Fruit fly (Drosophila melanogaster): Measurements from ENCODE around the gene Reph.

The Reph gene

dm6 chr2L:3771109-3772067 lies 32.0 kb upstream of the Reph start, which contains the start of gene bowl:
Gene bowl (plus strand): TSS chr2L:3771700.
- peak; percentile 83 for TF ChIP-seq CG11617 (GFP tag; optimal IDR thresholded peaks at IDR 0.05)
- peak; percentile 94 for TF ChIP-seq CG33017 (tag; optimal IDR thresholded peaks at IDR 0.05)
- TF ChIP-seq kay (GFP tag; ENCODE audit: borderline replicate concordance) = no peak
- TF ChIP-seq Hr96 (GFP tag; optimal IDR thresholded peaks at IDR 0.05) = peak; percentile 73
- TF ChIP-seq pad (GFP tag; optimal IDR thresholded peaks at IDR 0.05) = peak; percentile 35
- TF ChIP-seq Mnt (GFP tag; optimal IDR thresholded peaks at IDR 0.05) = peak; percentile 61
- TF ChIP-seq toe (GFP tag; optimal IDR thresholded peaks at IDR 0.05) = peak; percentile 66
- TF ChIP-seq CG5204 (GFP tag; optimal IDR thresholded peaks at IDR 0.05) = peak; percentile 82
- peak; percentile 54 for TF ChIP-seq cic (GFP tag; optimal IDR thresholded peaks at IDR 0.05)
- peak; percentile 80 for TF ChIP-seq CG7045 (GFP tag; optimal IDR thresholded peaks at IDR 0.05)
- peak; percentile 70 for TF ChIP-seq Crg-1 (GFP tag; optimal IDR thresholded peaks at IDR 0.05)
- no peak for TF ChIP-seq Clk (GFP tag; optimal IDR thresholded peaks at IDR 0.05)
- peak; percentile 69 for TF ChIP-seq CG12768 (GFP tag; optimal IDR thresholded peaks at IDR 0.05)
- TF ChIP-seq cnc (optimal IDR thresholded peaks at IDR 0.05) = no peak
- TF ChIP-seq tj (GFP tag; optimal IDR thresholded peaks at IDR 0.05) = peak; percentile 69
- TF ChIP-seq CG14711 (tag; optimal IDR thresholded peaks at IDR 0.05) = peak; percentile 70
- TF ChIP-seq CG7101 (tag; optimal IDR thresholded peaks at IDR 0.05) = peak; percentile 94
- peak; percentile 88 for TF ChIP-seq bab1 (GFP tag; optimal IDR thresholded peaks at IDR 0.05)
- peak; percentile 56 for TF ChIP-seq ovo (GFP tag; optimal IDR thresholded peaks at IDR 0.05)
- TF ChIP-seq CG1620 (GFP tag; optimal IDR thresholded peaks at IDR 0.05) = peak; percentile 61

dm6 chr2L:3772068-3772428 lies 31.3 kb upstream of the Reph start:
- TF ChIP-seq CG11617 (GFP tag; optimal IDR thresholded peaks at IDR 0.05) (no peak), cnc (optimal IDR thresholded peaks at IDR 0.05) (no peak), toe (GFP tag; optimal IDR thresholded peaks at IDR 0.05) (no peak), pad (GFP tag; optimal IDR thresholded peaks at IDR 0.05) (no peak), CG5204 (GFP tag; optimal IDR thresholded peaks at IDR 0.05) (no peak), cic (GFP tag; optimal IDR thresholded peaks at IDR 0.05) (no peak), CG7101 (tag; optimal IDR thresholded peaks at IDR 0.05) (no peak), ovo (GFP tag; optimal IDR thresholded peaks at IDR 0.05) (no peak), Hr96 (GFP tag; optimal IDR thresholded peaks at IDR 0.05) (no peak), Mnt (GFP tag; optimal IDR thresholded peaks at IDR 0.05) (no peak), CG1620 (GFP tag; optimal IDR thresholded peaks at IDR 0.05) (no peak), kay (GFP tag; ENCODE audit: borderline replicate concordance) (no peak)

- TF ChIP-seq ovo (GFP tag; optimal IDR thresholded peaks at IDR 0.05) = no peak
- no peak for TF ChIP-seq CG11617 (GFP tag; optimal IDR thresholded peaks at IDR 0.05)
- TF ChIP-seq bab1 (GFP tag; optimal IDR thresholded peaks at IDR 0.05) = no peak
- TF ChIP-seq cic (GFP tag; optimal IDR thresholded peaks at IDR 0.05) = no peak
- no peak for TF ChIP-seq Crg-1 (GFP tag; optimal IDR thresholded peaks at IDR 0.05)
- TF ChIP-seq tj (GFP tag; optimal IDR thresholded peaks at IDR 0.05) = no peak
- TF ChIP-seq Clk (GFP tag; optimal IDR thresholded peaks at IDR 0.05) = no peak
- TF ChIP-seq CG7101 (tag; optimal IDR thresholded peaks at IDR 0.05) = no peak
- no peak for TF ChIP-seq CG14711 (tag; optimal IDR thresholded peaks at IDR 0.05)
- TF ChIP-seq Mnt (GFP tag; optimal IDR thresholded peaks at IDR 0.05) = no peak
- TF ChIP-seq CG33017 (tag; optimal IDR thresholded peaks at IDR 0.05) = no peak
- no peak for TF ChIP-seq CG1620 (GFP tag; optimal IDR thresholded peaks at IDR 0.05)
- no peak for TF ChIP-seq CG12768 (GFP tag; optimal IDR thresholded peaks at IDR 0.05)
- no peak for TF ChIP-seq CG7045 (GFP tag; optimal IDR thresholded peaks at IDR 0.05)
- no peak for TF ChIP-seq cnc (optimal IDR thresholded peaks at IDR 0.05)
- TF ChIP-seq toe (GFP tag; optimal IDR thresholded peaks at IDR 0.05) = no peak
- TF ChIP-seq pad (GFP tag; optimal IDR thresholded peaks at IDR 0.05) = no peak
- TF ChIP-seq CG5204 (GFP tag; optimal IDR thresholded peaks at IDR 0.05) = no peak
Observed at dm6 chr2L:3772599-3772936, 30.8 kb upstream of the Reph start.

- TF ChIP-seq tj (GFP tag; optimal IDR thresholded peaks at IDR 0.05) = no peak
- no peak for TF ChIP-seq CG33017 (tag; optimal IDR thresholded peaks at IDR 0.05)
- TF ChIP-seq CG12768 (GFP tag; optimal IDR thresholded peaks at IDR 0.05) = no peak
- TF ChIP-seq cnc (optimal IDR thresholded peaks at IDR 0.05) = no peak
- no peak for TF ChIP-seq CG5204 (GFP tag; optimal IDR thresholded peaks at IDR 0.05)
- no peak for TF ChIP-seq Mnt (GFP tag; optimal IDR thresholded peaks at IDR 0.05)
- no peak for TF ChIP-seq CG14711 (tag; optimal IDR thresholded peaks at IDR 0.05)
- TF ChIP-seq bab1 (GFP tag; optimal IDR thresholded peaks at IDR 0.05) = no peak
- no peak for TF ChIP-seq Hr96 (GFP tag; optimal IDR thresholded peaks at IDR 0.05)
- no peak for TF ChIP-seq ovo (GFP tag; optimal IDR thresholded peaks at IDR 0.05)
- TF ChIP-seq CG7045 (GFP tag; optimal IDR thresholded peaks at IDR 0.05) = no peak
Observed at dm6 chr2L:3772937-3773623, 30.3 kb upstream of the Reph start.

- no peak for TF ChIP-seq Crg-1 (GFP tag; optimal IDR thresholded peaks at IDR 0.05)
Observed at dm6 chr2L:3773624-3773978, 29.7 kb upstream of the Reph start.

- TF ChIP-seq CG14711 (tag; optimal IDR thresholded peaks at IDR 0.05) (no peak), cic (GFP tag; optimal IDR thresholded peaks at IDR 0.05) (no peak), Hr96 (GFP tag; optimal IDR thresholded peaks at IDR 0.05) (peak; percentile 15), tj (GFP tag; optimal IDR thresholded peaks at IDR 0.05) (no peak), pad (GFP tag; optimal IDR thresholded peaks at IDR 0.05) (no peak), CG7045 (GFP tag; optimal IDR thresholded peaks at IDR 0.05) (no peak), cnc (optimal IDR thresholded peaks at IDR 0.05) (no peak), CG11617 (GFP tag; optimal IDR thresholded peaks at IDR 0.05) (peak; percentile 32), bab1 (GFP tag; optimal IDR thresholded peaks at IDR 0.05) (no peak), kay (GFP tag; ENCODE audit: borderline replicate concordance) (no peak)
Observed at dm6 chr2L:3775767-3776351, 27.5 kb upstream of the Reph start.
